Worm (Caenorhabditis elegans) whole organism, young adult: Measurements from ENCODE around the gene srbc-67.

ENCODE experiments used
- T26A5.8 ChIP-seq: sonication (generic microtip); optimal IDR thresholded peaks from 2 replicates; lab custom pipeline; 2016; ENCODE audit warnings: missing genetic modification characterization, missing compliant biosample characterization
- Y79H2A.3 ChIP-seq: fragments of 200-800 bp; sonication (Bioruptor generic); conservative IDR thresholded peaks from 2 replicates; pipeline ENCODE4 v1.3.6; 2022; ENCODE audit warnings: missing genetic modification reagents, missing genetic modification characterization, missing compliant biosample characterization
- attf-3 ChIP-seq: fragments of 200-800 bp; sonication (Bioruptor generic); conservative IDR thresholded peaks from 2 replicates; pipeline ENCODE4 v1.3.6; 2022; ENCODE audit warnings: missing genetic modification reagents, missing genetic modification characterization, missing compliant biosample characterization
- ceh-91 ChIP-seq: fragments of 200-800 bp; sonication (Bioruptor generic); IDR thresholded peaks from 2 replicates; pipeline ENCODE4 v1.3.6; 2022; ENCODE audit warnings: missing genetic modification reagents, missing genetic modification characterization, missing compliant biosample characterization
- egl-44 ChIP-seq: fragments of 200-800 bp; sonication (Bioruptor generic); IDR thresholded peaks from 2 replicates; pipeline ENCODE4 v1.3.6; 2022; ENCODE audit warnings: missing genetic modification reagents, missing genetic modification characterization, missing compliant biosample characterization
- ekl-4 ChIP-seq: fragments of 200-800 bp; sonication (Bioruptor generic); IDR thresholded peaks from 2 replicates; pipeline ENCODE4 v1.3.6; 2022; ENCODE audit warnings: missing genetic modification reagents, missing genetic modification characterization, missing compliant biosample characterization
- ets-4 ChIP-seq: fragments of 200-800 bp; sonication (Bioruptor generic); optimal IDR thresholded peaks from 2 replicates; lab custom pipeline; 2018; ENCODE audit warnings: mild to moderate bottlenecking, missing genetic modification characterization, missing compliant biosample characterization
- lin-35 ChIP-seq, 3 experiments: fragments of 150-350 bp in 2 of 3; sonication (generic microtip) in 1 of 3; optimal IDR thresholded peaks; 2 replicates each; lab custom pipeline; 2014 to 2018; ENCODE audit warnings: missing biosample characterization in 3 of 3, missing genetic modification characterization in 3 of 3, missing genetic modification reagents in 3 of 3
- nfyb-1 ChIP-seq: fragments of 200-800 bp; sonication (Bioruptor generic); IDR thresholded peaks from 2 replicates; pipeline ENCODE4 v1.3.6; 2022; ENCODE audit warnings: missing genetic modification reagents, missing genetic modification characterization, missing compliant biosample characterization
- tlf-1 ChIP-seq: fragments of 200-800 bp; sonication (Bioruptor generic); optimal IDR thresholded peaks from 2 replicates; lab custom pipeline; 2018; ENCODE audit warnings: mild to moderate bottlenecking, missing genetic modification characterization, missing compliant biosample characterization

ce11 chrV:3578813-3579212 lies 37.8 kb upstream of the srbc-67 start, which contains the start of gene pygl-1:
- TF ChIP-seq egl-44 (no peak), lin-35 (GFP tag; optimal IDR thresholded peaks at IDR 0.05; lab: Kevin White, UChicago) (peak in 2 of 3 experiments; percentile 35 to 90), nfyb-1 (GFP tag; lab: Robert Waterston, UW) (no peak), T26A5.8 (no peak), Y79H2A.3 (GFP tag; lab: Robert Waterston, UW) (peak; percentile 84), ets-4 (no peak), ceh-91 (GFP tag; lab: Robert Waterston, UW) (peak; percentile 99), tlf-1 (GFP tag; lab: Kevin White, UChicago) (peak; percentile 94), attf-3 (GFP tag; lab: Robert Waterston, UW) (peak; percentile 84), ekl-4 (GFP tag; lab: Robert Waterston, UW) (peak; percentile 62; the same call in 1 of the 2 replicates)
